Fruit fly (Drosophila melanogaster) whole organism, adult: ENCODE results near the gene CG4983.

Source experiments
- CG11617 ChIP-seq: fragments of 200-800 bp; sonication (Bioruptor generic); optimal IDR thresholded peaks from 2 replicates; lab custom pipeline; 2017; ENCODE audit warnings: mild to moderate bottlenecking, missing biosample characterization, missing genetic modification reagents, missing genetic modification characterization
- CG12768 ChIP-seq: fragments of 200-800 bp; sonication (Bioruptor generic); optimal IDR thresholded peaks from 2 replicates; lab custom pipeline; 2017; ENCODE audit warnings: missing biosample characterization, missing genetic modification characterization, mild to moderate bottlenecking, moderate library complexity, missing genetic modification reagents
- CG14711 ChIP-seq: fragments of 200-800 bp; sonication (Bioruptor generic); optimal IDR thresholded peaks from 2 replicates; lab custom pipeline; 2018; ENCODE audit warnings: missing biosample characterization, mild to moderate bottlenecking, missing genetic modification characterization, moderate library complexity
- CG1620 ChIP-seq: fragments of 200-800 bp; sonication (Bioruptor generic); optimal IDR thresholded peaks from 2 replicates; lab custom pipeline; 2016; ENCODE audit warnings: missing biosample characterization, missing genetic modification characterization
- CG33017 ChIP-seq: fragments of 200-800 bp; sonication (Bioruptor generic); optimal IDR thresholded peaks from 2 replicates; lab custom pipeline; 2018; ENCODE audit warnings: missing biosample characterization, mild to moderate bottlenecking, missing genetic modification characterization, moderate library complexity
- CG5204 ChIP-seq: fragments of 200-800 bp; sonication (Bioruptor generic); optimal IDR thresholded peaks from 2 replicates; lab custom pipeline; 2016; ENCODE audit warnings: missing biosample characterization, missing genetic modification characterization
- CG7045 ChIP-seq: fragments of 200-800 bp; sonication (Bioruptor generic); optimal IDR thresholded peaks from 2 replicates; lab custom pipeline; 2017; ENCODE audit warnings: missing biosample characterization, mild to moderate bottlenecking, missing genetic modification characterization
- CG7101 ChIP-seq: fragments of 200-800 bp; sonication (Bioruptor generic); optimal IDR thresholded peaks from 2 replicates; lab custom pipeline; 2018; ENCODE audit warnings: missing biosample characterization, mild to moderate bottlenecking, missing genetic modification characterization, moderate library complexity
- Clk ChIP-seq: fragments of 200-800 bp; sonication (Bioruptor generic); optimal IDR thresholded peaks from 2 replicates; lab custom pipeline; 2017; ENCODE audit warnings: missing biosample characterization, missing genetic modification characterization
- Crg-1 ChIP-seq: fragments of 200-800 bp; sonication (Bioruptor generic); optimal IDR thresholded peaks from 2 replicates; lab custom pipeline; 2016; ENCODE audit warnings: missing biosample characterization, missing genetic modification characterization
- Hr96 ChIP-seq: fragments of 200-800 bp; sonication (Bioruptor generic); optimal IDR thresholded peaks from 2 replicates; lab custom pipeline; 2016; ENCODE audit warnings: missing biosample characterization, missing genetic modification characterization
- Mnt ChIP-seq: fragments of 200-800 bp; sonication (Bioruptor generic); optimal IDR thresholded peaks from 2 replicates; lab custom pipeline; 2016; ENCODE audit warnings: missing biosample characterization, mild to moderate bottlenecking, missing genetic modification characterization
- bab1 ChIP-seq: fragments of 200-800 bp; sonication (Bioruptor generic); optimal IDR thresholded peaks from 3 replicates; lab custom pipeline; 2019; ENCODE audit warnings: missing biosample characterization, mild to moderate bottlenecking, missing genetic modification characterization, moderate library complexity
- cic ChIP-seq: fragments of 200-800 bp; sonication (Bioruptor generic); optimal IDR thresholded peaks from 2 replicates; lab custom pipeline; 2017; ENCODE audit warnings: missing biosample characterization, mild to moderate bottlenecking, missing genetic modification characterization, moderate library complexity
- cnc ChIP-seq, 2 experiments: fragments of >200 bp; optimal IDR thresholded peaks; 2 replicates each; lab custom pipeline; 2017
- kay ChIP-seq: fragments of 200-800 bp; sonication (Bioruptor generic); peaks from one replicate; lab custom pipeline; 2016; ENCODE audit warnings: missing biosample characterization, missing genetic modification characterization, borderline replicate concordance
- ovo ChIP-seq: fragments of 200-800 bp; sonication (Bioruptor generic); optimal IDR thresholded peaks from 2 replicates; lab custom pipeline; 2016; ENCODE audit warnings: missing biosample characterization, missing genetic modification characterization
- pad ChIP-seq: fragments of 200-800 bp; sonication (Bioruptor generic); optimal IDR thresholded peaks from 3 replicates; lab custom pipeline; 2017; ENCODE audit warnings: missing biosample characterization, missing genetic modification characterization, mild to moderate bottlenecking, moderate library complexity, missing genetic modification reagents
- tj ChIP-seq: fragments of 200-800 bp; sonication (Bioruptor generic); optimal IDR thresholded peaks from 3 replicates; lab custom pipeline; 2017; ENCODE audit warnings: missing biosample characterization, mild to moderate bottlenecking, missing genetic modification characterization, moderate library complexity
- toe ChIP-seq: fragments of 200-800 bp; sonication (Bioruptor generic); optimal IDR thresholded peaks from 2 replicates; lab custom pipeline; 2016; ENCODE audit warnings: missing biosample characterization, missing genetic modification characterization

CG4983 gene

DNA sequence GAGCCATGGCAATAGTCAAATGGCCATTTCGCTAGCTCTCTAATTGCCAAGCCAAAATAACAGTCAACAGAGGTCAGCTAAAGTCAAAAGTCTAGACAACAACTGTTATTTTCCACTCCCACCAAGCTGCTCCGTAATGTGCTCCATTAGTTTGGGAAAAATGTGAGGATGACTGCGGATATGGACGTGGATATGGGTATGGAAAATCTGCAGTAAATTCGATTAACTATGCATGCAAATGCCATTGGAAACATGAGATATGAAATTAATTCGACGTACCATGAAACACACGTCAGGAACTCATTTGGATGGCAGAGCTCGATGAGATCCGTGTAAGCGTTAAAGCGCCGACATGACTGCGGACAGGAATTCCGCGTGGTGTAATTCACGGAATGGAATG, 10.7 kb downstream of the CG4983 start, which contains the start of gene CG44477:
TSS of gene CG44477 (plus strand) at position 301 of the 400 bp plus-strand sequence.
- no peak for TF ChIP-seq CG12768
- TF ChIP-seq toe (GFP tag; lab: Kevin White, UChicago) = no peak
- TF ChIP-seq tj (GFP tag; lab: Kevin White, UChicago) = no peak
- TF ChIP-seq bab1 = no peak
- no peak for TF ChIP-seq CG7101
- no peak for TF ChIP-seq Hr96
- TF ChIP-seq cic (GFP tag; lab: Kevin White, UChicago) = no peak
- TF ChIP-seq Crg-1 = no peak
- no peak for TF ChIP-seq ovo (GFP tag; lab: Kevin White, UChicago)
- TF ChIP-seq kay (GFP tag; lab: Kevin White, UChicago) = no peak
- no peak for TF ChIP-seq CG33017 (tag; lab: Kevin White, UChicago)
- TF ChIP-seq CG14711 = no peak

DNA sequence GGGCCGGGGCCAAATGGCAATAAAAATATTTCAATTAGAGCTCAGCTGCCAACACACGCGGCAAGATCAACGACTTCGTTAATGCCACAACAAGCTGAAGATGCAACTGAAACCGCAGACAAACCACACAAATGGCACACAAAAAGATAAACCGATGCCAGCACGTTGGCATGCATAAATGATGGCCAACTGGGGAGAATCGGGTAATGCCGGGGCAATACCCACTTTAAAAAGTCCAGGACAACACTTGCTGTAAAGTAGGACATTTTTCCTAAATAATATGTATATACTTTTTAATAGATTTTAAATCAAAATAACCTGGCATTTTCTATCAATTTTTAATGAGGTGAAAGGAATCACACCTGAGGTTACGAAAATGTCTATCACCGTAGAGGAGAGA, 42.3 kb downstream of the CG4983 start, which contains the start of gene CG4988:
TSS of gene CG4988 (plus strand) at position 301 of the 400 bp plus-strand sequence.
- TF ChIP-seq CG12768 = no peak
- TF ChIP-seq CG7045 (GFP tag; lab: Kevin White, UChicago) = no peak
- TF ChIP-seq Clk (GFP tag; lab: Kevin White, UChicago) = no peak
- no peak for TF ChIP-seq CG5204 (GFP tag; lab: Kevin White, UChicago)
- TF ChIP-seq CG11617 (GFP tag; lab: Kevin White, UChicago) = no peak
- TF ChIP-seq CG7101 = no peak
- TF ChIP-seq toe (GFP tag; lab: Kevin White, UChicago) = no peak
- TF ChIP-seq pad = no peak
- no peak for TF ChIP-seq ovo (GFP tag; lab: Kevin White, UChicago)
- no peak for TF ChIP-seq CG33017 (tag; lab: Kevin White, UChicago)
- TF ChIP-seq Hr96 = no peak
- TF ChIP-seq Mnt = no peak
- TF ChIP-seq Crg-1 = no peak
- no peak for TF ChIP-seq kay (GFP tag; lab: Kevin White, UChicago)
- no peak for TF ChIP-seq tj (GFP tag; lab: Kevin White, UChicago)
- TF ChIP-seq cic (GFP tag; lab: Kevin White, UChicago) = no peak
- TF ChIP-seq cnc (optimal IDR thresholded peaks at IDR 0.05; lab: Kevin White, UChicago) = no peak
- no peak for TF ChIP-seq CG1620 (GFP tag; lab: Kevin White, UChicago)
- TF ChIP-seq bab1 = no peak

DNA sequence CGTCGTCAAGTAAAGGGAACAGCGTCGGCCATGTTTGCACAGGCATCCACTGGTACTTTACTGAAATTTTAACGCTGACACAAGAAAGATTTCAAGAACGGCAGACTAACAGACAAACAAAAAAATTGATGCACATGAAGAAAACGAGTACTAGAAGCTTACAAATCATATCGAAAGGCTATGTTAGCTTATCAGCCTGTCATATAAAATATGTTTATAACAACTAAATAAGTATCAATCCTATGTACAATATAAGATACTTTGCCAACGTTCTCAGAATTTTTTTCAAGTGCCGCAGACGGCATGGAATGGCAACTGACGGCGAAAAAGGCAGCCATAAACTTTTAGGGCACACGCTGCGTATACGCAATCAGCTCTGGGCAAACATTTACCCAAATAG, 49.6 kb downstream of the CG4983 start:
- TF ChIP-seq ovo (GFP tag; lab: Kevin White, UChicago) (no peak), CG12768 (no peak), cic (GFP tag; lab: Kevin White, UChicago) (no peak), CG1620 (GFP tag; lab: Kevin White, UChicago) (no peak), Mnt (no peak), CG33017 (tag; lab: Kevin White, UChicago) (no peak), tj (GFP tag; lab: Kevin White, UChicago) (no peak), pad (no peak), bab1 (no peak), CG5204 (GFP tag; lab: Kevin White, UChicago) (no peak), CG7045 (GFP tag; lab: Kevin White, UChicago) (no peak)
